Worm (Caenorhabditis elegans) whole organism, late embryonic: ENCODE data around the gene best-19.

Source experiments
- C08G9.2 ChIP-seq: sonication (generic microtip); optimal IDR thresholded peaks from 2 replicates; lab custom pipeline; 2016; ENCODE audit warnings: mild to moderate bottlenecking, missing genetic modification characterization, moderate library complexity, missing compliant biosample characterization
- C38D4.7 ChIP-seq: fragments of 200-800 bp; sonication (Bioruptor generic); optimal IDR thresholded peaks from 2 replicates; lab custom pipeline; 2018; ENCODE audit warnings: mild to moderate bottlenecking, missing genetic modification characterization, moderate library complexity, missing compliant biosample characterization
- F13H6.1 ChIP-seq: sonication (generic microtip); optimal IDR thresholded peaks from 2 replicates; lab custom pipeline; 2016; ENCODE audit warnings: missing genetic modification characterization, missing compliant biosample characterization
- K02D7.2 ChIP-seq: sonication (generic microtip); optimal IDR thresholded peaks from 2 replicates; lab custom pipeline; 2017; ENCODE audit warnings: mild to moderate bottlenecking, missing genetic modification characterization, missing compliant biosample characterization
- K09A11.1 ChIP-seq: sonication (generic microtip); optimal IDR thresholded peaks from 2 replicates; lab custom pipeline; 2017; ENCODE audit warnings: antibody characterized with exemption, mild to moderate bottlenecking, missing genetic modification characterization, missing compliant biosample characterization; ENCODE audit not compliant: insufficient read depth
- T23F11.4 ChIP-seq: fragments of 200-800 bp; sonication (Bioruptor generic); optimal IDR thresholded peaks from 2 replicates; lab custom pipeline; 2018; ENCODE audit warnings: mild to moderate bottlenecking, missing genetic modification characterization, missing compliant biosample characterization
- Y22D7AL.16 ChIP-seq: sonication (generic microtip); optimal IDR thresholded peaks from 2 replicates; lab custom pipeline; 2016; ENCODE audit warnings: missing genetic modification characterization, missing compliant biosample characterization
- ama-1 ChIP-seq: fragments of 150-350 bp; optimal IDR thresholded peaks from 2 replicates; lab custom pipeline; 2014
- ceh-19 ChIP-seq: fragments of 200-800 bp; sonication (Bioruptor generic); optimal IDR thresholded peaks from 2 replicates; lab custom pipeline; 2018; ENCODE audit warnings: mild to moderate bottlenecking, missing genetic modification characterization, missing compliant biosample characterization
- ceh-2 ChIP-seq: sonication (generic microtip); optimal IDR thresholded peaks from 2 replicates; lab custom pipeline; 2016; ENCODE audit warnings: missing genotype, missing genetic modification characterization, missing compliant biosample characterization
- ceh-30 ChIP-seq: fragments of 150-350 bp; optimal IDR thresholded peaks from 2 replicates; lab custom pipeline; 2014; ENCODE audit warnings: missing biosample characterization, missing genetic modification characterization
- ceh-31 ChIP-seq: sonication (generic microtip); optimal IDR thresholded peaks from 2 replicates; lab custom pipeline; 2016; ENCODE audit warnings: missing genetic modification characterization, missing compliant biosample characterization
- ceh-34 ChIP-seq: sonication (generic microtip); optimal IDR thresholded peaks from 2 replicates; lab custom pipeline; 2016; ENCODE audit warnings: mild to moderate bottlenecking, missing genetic modification characterization, missing compliant biosample characterization
- ceh-9 ChIP-seq: sonication (generic microtip); optimal IDR thresholded peaks from 2 replicates; lab custom pipeline; 2016; ENCODE audit warnings: mild to moderate bottlenecking, missing genetic modification characterization, inconsistent platforms, missing compliant biosample characterization
- che-1 ChIP-seq: sonication (generic microtip); optimal IDR thresholded peaks from 2 replicates; lab custom pipeline; 2016; ENCODE audit warnings: mild to moderate bottlenecking, missing genetic modification characterization, missing compliant biosample characterization
- dve-1 ChIP-seq: sonication (generic microtip); optimal IDR thresholded peaks from 2 replicates; lab custom pipeline; 2017; ENCODE audit warnings: antibody characterized with exemption, mild to moderate bottlenecking, missing genetic modification characterization, missing compliant biosample characterization
- elt-2 ChIP-seq: sonication (generic microtip); optimal IDR thresholded peaks from 2 replicates; lab custom pipeline; 2016; ENCODE audit warnings: missing genetic modification reagents, missing genetic modification characterization, missing compliant biosample characterization
- fax-1 ChIP-seq: sonication (generic microtip); optimal IDR thresholded peaks from 2 replicates; lab custom pipeline; 2016; ENCODE audit warnings: missing genotype, missing genetic modification characterization, missing compliant biosample characterization
- fkh-10 ChIP-seq: fragments of 150-350 bp; optimal IDR thresholded peaks from 2 replicates; lab custom pipeline; 2014; ENCODE audit warnings: missing biosample characterization, missing genetic modification reagents, missing genetic modification characterization
- fkh-6 ChIP-seq: sonication (generic microtip); optimal IDR thresholded peaks from 2 replicates; lab custom pipeline; 2016; ENCODE audit warnings: missing genetic modification characterization, missing compliant biosample characterization
- gmeb-2 ChIP-seq: sonication (generic microtip); optimal IDR thresholded peaks from 2 replicates; lab custom pipeline; 2016; ENCODE audit warnings: missing genetic modification characterization, inconsistent platforms, missing compliant biosample characterization
- hlh-13 ChIP-seq: fragments of 200-800 bp; sonication (Bioruptor generic); optimal IDR thresholded peaks from 2 replicates; lab custom pipeline; 2018; ENCODE audit warnings: mild to moderate bottlenecking, missing genetic modification characterization, missing compliant biosample characterization
- hlh-30 ChIP-seq: sonication (generic microtip); optimal IDR thresholded peaks from 2 replicates; lab custom pipeline; 2017; ENCODE audit warnings: antibody characterized with exemption, missing genetic modification characterization, missing compliant biosample characterization; ENCODE audit not compliant: insufficient read depth
- hlh-8 ChIP-seq: sonication (generic microtip); optimal IDR thresholded peaks from 2 replicates; lab custom pipeline; 2016; ENCODE audit warnings: missing genotype, missing genetic modification characterization, missing compliant biosample characterization
- lin-11 ChIP-seq: fragments of 200-800 bp; sonication (Bioruptor generic); optimal IDR thresholded peaks from 2 replicates; lab custom pipeline; 2018; ENCODE audit warnings: mild to moderate bottlenecking, missing genetic modification characterization, missing compliant biosample characterization
- madf-2 ChIP-seq: sonication (generic microtip); optimal IDR thresholded peaks from 2 replicates; lab custom pipeline; 2017; ENCODE audit warnings: missing genetic modification characterization, missing compliant biosample characterization
- mec-3 ChIP-seq: sonication (generic microtip); optimal IDR thresholded peaks from 2 replicates; lab custom pipeline; 2016; ENCODE audit warnings: borderline replicate concordance, missing genetic modification characterization, missing compliant biosample characterization
- nhr-11 ChIP-seq: fragments of 150-350 bp; optimal IDR thresholded peaks from 2 replicates; lab custom pipeline; 2014; ENCODE audit warnings: missing biosample characterization, missing genetic modification characterization
- nhr-232 ChIP-seq: sonication (generic microtip); optimal IDR thresholded peaks from 2 replicates; lab custom pipeline; 2016; ENCODE audit warnings: missing genetic modification characterization, missing compliant biosample characterization
- npax-4 ChIP-seq: sonication (generic microtip); optimal IDR thresholded peaks from 2 replicates; lab custom pipeline; 2016; ENCODE audit warnings: missing genetic modification characterization, missing compliant biosample characterization
- odd-2 ChIP-seq: sonication (generic microtip); optimal IDR thresholded peaks from 2 replicates; lab custom pipeline; 2017; ENCODE audit warnings: antibody characterized with exemption, mild to moderate bottlenecking, missing genetic modification characterization, missing compliant biosample characterization
- pha-4 ChIP-seq: fragments of 150-350 bp; optimal IDR thresholded peaks from 2 replicates; lab custom pipeline; 2018; ENCODE audit warnings: missing biosample characterization, missing genetic modification reagents, missing genetic modification characterization
- pqm-1 ChIP-seq: sonication (generic microtip); optimal IDR thresholded peaks from 2 replicates; lab custom pipeline; 2016; ENCODE audit warnings: missing genetic modification characterization, missing compliant biosample characterization
- ref-2 ChIP-seq: sonication (generic microtip); optimal IDR thresholded peaks from 2 replicates; lab custom pipeline; 2016; ENCODE audit warnings: missing genetic modification characterization, missing compliant biosample characterization
- rnt-1 ChIP-seq: sonication (generic microtip); optimal IDR thresholded peaks from 2 replicates; lab custom pipeline; 2016; ENCODE audit warnings: missing genetic modification characterization, missing compliant biosample characterization
- sox-2 ChIP-seq: fragments of 200-800 bp; sonication (Bioruptor generic); IDR thresholded peaks from 2 replicates; pipeline ENCODE4 v1.3.6; 2022; ENCODE audit warnings: missing genetic modification reagents, missing genetic modification characterization, missing compliant biosample characterization
- sox-4 ChIP-seq: sonication (generic microtip); optimal IDR thresholded peaks from 2 replicates; lab custom pipeline; 2017; ENCODE audit warnings: mild to moderate bottlenecking, missing genetic modification characterization, inconsistent platforms, missing compliant biosample characterization
- syd-9 ChIP-seq: sonication (generic microtip); optimal IDR thresholded peaks from 2 replicates; lab custom pipeline; 2016; ENCODE audit warnings: mild to moderate bottlenecking, missing genetic modification characterization, moderate library complexity, missing compliant biosample characterization
- tbx-2 ChIP-seq: sonication (generic microtip); optimal IDR thresholded peaks from 2 replicates; lab custom pipeline; 2016; ENCODE audit warnings: missing genetic modification characterization, missing compliant biosample characterization
- tbx-7 ChIP-seq: sonication (generic microtip); optimal IDR thresholded peaks from 2 replicates; lab custom pipeline; 2016; ENCODE audit warnings: missing genotype, missing genetic modification characterization, missing compliant biosample characterization
- ttx-3 ChIP-seq: sonication (generic microtip); optimal IDR thresholded peaks from 2 replicates; lab custom pipeline; 2016; ENCODE audit warnings: missing genetic modification reagents, missing genetic modification characterization, missing compliant biosample characterization
- unc-42 ChIP-seq: sonication (generic microtip); optimal IDR thresholded peaks from 2 replicates; lab custom pipeline; 2016; ENCODE audit warnings: missing genotype, missing genetic modification characterization, missing compliant biosample characterization
- unc-55 ChIP-seq: sonication (generic microtip); optimal IDR thresholded peaks from 2 replicates; lab custom pipeline; 2017; ENCODE audit warnings: missing biosample characterization, missing genetic modification reagents, missing genetic modification characterization
- unc-86 ChIP-seq: sonication (generic microtip); optimal IDR thresholded peaks from 2 replicates; lab custom pipeline; 2016; ENCODE audit warnings: missing genetic modification characterization, missing compliant biosample characterization

Gene best-19

ce11 chrIV:313615-314014, 30.2 kb downstream of the best-19 start, which contains the start of gene snai-1:
Gene snai-1, minus strand, starts transcription at chrIV:313715.
- no peak for TF ChIP-seq elt-2 (tag; lab: Kevin White, UChicago)
- no peak for TF ChIP-seq ceh-30 (tag; lab: Kevin White, UChicago)
- TF ChIP-seq ceh-9 (tag; lab: Kevin White, UChicago), result no peak
- TF ChIP-seq rnt-1, result no peak
- TF ChIP-seq dve-1, result no peak
- no peak for TF ChIP-seq pqm-1 (tag; lab: Kevin White, UChicago)
- no peak for TF ChIP-seq fkh-6
- TF ChIP-seq, all 69 proteins: peak for 0

DNA sequence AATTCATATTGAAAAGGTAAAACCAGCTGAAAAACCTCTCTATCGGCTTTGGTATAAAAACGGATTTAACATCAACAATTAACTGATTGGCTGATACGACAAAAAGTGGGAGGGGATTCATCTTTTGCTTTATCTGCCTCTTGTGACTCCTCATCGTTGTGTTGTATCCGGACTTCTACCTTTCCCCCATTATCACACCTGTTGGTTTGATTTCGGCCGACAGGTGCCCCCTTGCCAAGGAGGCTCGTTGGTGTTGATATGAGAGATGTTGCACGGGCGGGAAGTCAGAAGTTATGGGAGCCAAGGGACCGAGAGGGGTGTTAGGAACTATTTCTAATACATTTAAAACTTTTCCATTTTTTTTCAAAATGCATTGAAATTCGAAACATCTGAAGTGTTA, 31.0 kb downstream of the best-19 start:
- TF ChIP-seq unc-55 (peak; percentile 57), sox-4 (tag; lab: Kevin White, UChicago) (no peak)

ce11 chrIV:319654-320053, 36.2 kb downstream of the best-19 start:
- TF ChIP-seq ttx-3 (tag; lab: Kevin White, UChicago) (no peak), K02D7.2 (tag; lab: Kevin White, UChicago) (no peak), hlh-13 (no peak), ceh-2 (tag; lab: Kevin White, UChicago) (no peak), fax-1 (tag; lab: Kevin White, UChicago) (no peak), che-1 (tag; lab: Kevin White, UChicago) (no peak), ceh-34 (tag; lab: Kevin White, UChicago) (no peak)

DNA sequence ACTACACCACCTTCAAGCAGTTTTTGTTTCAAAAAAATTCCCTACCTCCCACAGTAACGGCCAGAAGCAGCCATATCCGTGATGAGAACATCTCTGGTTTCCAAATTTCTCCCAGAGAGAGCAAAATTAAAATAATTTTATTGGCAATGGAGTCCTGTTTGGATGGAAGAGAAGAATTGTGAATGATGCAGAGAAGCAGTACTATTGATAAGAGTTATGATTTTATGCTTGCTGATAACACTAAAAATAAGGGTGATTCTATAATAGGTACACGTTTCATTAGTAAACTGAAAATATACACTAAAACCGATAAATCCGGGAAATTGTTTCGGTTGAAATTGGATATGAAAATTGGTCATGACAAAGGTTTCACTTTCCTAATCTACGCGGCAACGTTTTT, 36.9 kb downstream of the best-19 start, which contains the start of gene dsc-4:
dsc-4 (minus strand) TSS at position 165 of the 400 bp plus-strand sequence.
- peak; percentile 52 for TF ChIP-seq elt-2 (tag; lab: Kevin White, UChicago)
- TF ChIP-seq mec-3, result no peak

DNA sequence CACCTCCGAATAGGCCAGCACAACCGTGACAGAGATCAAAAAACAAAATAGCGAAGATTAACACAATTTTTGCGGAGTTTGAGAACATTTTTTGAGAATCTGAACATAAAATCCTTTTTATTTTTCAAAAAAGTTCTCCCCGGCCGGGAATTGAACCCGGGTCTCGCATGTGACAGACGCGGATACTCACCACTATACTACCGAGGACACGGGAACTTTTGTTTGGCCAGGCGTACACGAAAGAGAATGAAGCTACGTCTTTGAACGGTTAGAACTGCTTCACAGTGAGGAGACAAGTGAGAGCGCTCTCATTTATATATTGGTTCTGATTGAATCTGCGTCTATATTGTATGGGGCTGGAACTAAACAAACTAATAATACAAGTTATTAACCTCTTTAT, 39.0 kb downstream of the best-19 start, which contains the start of gene grl-26:
grl-26 (minus strand) TSS at position 318 of the 400 bp plus-strand sequence.
- TF ChIP-seq dve-1 (peak; percentile 49), unc-42 (tag; lab: Kevin White, UChicago) (no peak), fkh-10 (GFP tag; lab: Kevin White, UChicago) (peak; percentile 37), ceh-2 (tag; lab: Kevin White, UChicago) (peak; percentile 30), lin-11 (tag; lab: Kevin White, UChicago) (peak; percentile 10), unc-86 (peak; percentile 24), hlh-13 (peak; percentile 38), sox-2 (GFP tag; lab: Robert Waterston, UW) (no peak), C08G9.2 (tag; lab: Kevin White, UChicago) (peak; percentile 57), che-1 (tag; lab: Kevin White, UChicago) (peak; percentile 68), nhr-11 (tag; lab: Kevin White, UChicago) (no peak), tbx-7 (no peak), gmeb-2 (tag; lab: Kevin White, UChicago) (peak; percentile 63), tbx-2 (tag; lab: Kevin White, UChicago) (peak; percentile 52), odd-2 (tag; lab: Kevin White, UChicago) (no peak), ref-2 (peak; percentile 57), ttx-3 (tag; lab: Kevin White, UChicago) (peak; percentile 3), K09A11.1 (no peak), C38D4.7 (GFP tag; lab: Kevin White, UChicago) (peak; percentile 53), ceh-34 (tag; lab: Kevin White, UChicago) (peak; percentile 35), hlh-30 (peak; percentile 62), F13H6.1 (tag; lab: Kevin White, UChicago) (peak; percentile 30), sox-4 (tag; lab: Kevin White, UChicago) (peak; percentile 58), nhr-232 (tag; lab: Kevin White, UChicago) (peak; percentile 33), T23F11.4 (GFP tag; lab: Kevin White, UChicago) (peak; percentile 61), hlh-8 (tag; lab: Kevin White, UChicago) (no peak), ceh-19 (GFP tag; lab: Kevin White, UChicago) (peak; percentile 76), ceh-31 (tag; lab: Kevin White, UChicago) (peak; percentile 30), madf-2 (tag; lab: Kevin White, UChicago) (peak; percentile 44), Y22D7AL.16 (tag; lab: Kevin White, UChicago) (peak; percentile 41), pha-4 (tag; lab: Kevin White, UChicago) (no peak), unc-55 (no peak), npax-4 (peak; percentile 14), syd-9 (peak; percentile 18), fkh-6 (peak; percentile 49), ama-1 (lab: Kevin White, UChicago) (no peak), mec-3 (no peak)
